Fruit fly (Drosophila melanogaster) whole organism, embryonic: Measurements from ENCODE around the gene CG13449.

Source experiments
- ATbp ChIP-seq: fragments of 200-800 bp; sonication (Bioruptor generic); optimal IDR thresholded peaks from 2 replicates; lab custom pipeline; 2017; ENCODE audit warnings: missing biosample characterization, mild to moderate bottlenecking, missing genetic modification characterization, missing genetic modification reagents
- Bdp1 ChIP-seq: fragments of 200-800 bp; sonication (Bioruptor generic); optimal IDR thresholded peaks from 3 replicates; lab custom pipeline; 2016; ENCODE audit warnings: missing biosample characterization, missing genetic modification characterization
- CG10147 ChIP-seq: fragments of 200-800 bp; sonication (Bioruptor generic); optimal IDR thresholded peaks from 2 replicates; lab custom pipeline; 2019; ENCODE audit warnings: missing biosample characterization, mild to moderate bottlenecking, missing genetic modification characterization, moderate library complexity
- CG12744 ChIP-seq: fragments of 200-800 bp; sonication (Bioruptor generic); optimal IDR thresholded peaks from 2 replicates; lab custom pipeline; 2016; ENCODE audit warnings: missing biosample characterization, missing genetic modification characterization
- CG13775 ChIP-seq: fragments of 200-800 bp; sonication (Bioruptor generic); optimal IDR thresholded peaks from 3 replicates; lab custom pipeline; 2017; ENCODE audit warnings: missing biosample characterization, mild to moderate bottlenecking, missing genetic modification characterization
- CG15601 ChIP-seq: fragments of 200-800 bp; sonication (Bioruptor generic); optimal IDR thresholded peaks from 3 replicates; lab custom pipeline; 2019; ENCODE audit warnings: missing biosample characterization, mild to moderate bottlenecking, missing genetic modification characterization, moderate library complexity
- CG2120 ChIP-seq: fragments of 200-800 bp; sonication (Bioruptor generic); optimal IDR thresholded peaks from 3 replicates; lab custom pipeline; 2016; ENCODE audit warnings: missing biosample characterization, missing genetic modification characterization
- CG32532 ChIP-seq: fragments of 200-800 bp; sonication (Bioruptor generic); IDR thresholded peaks from 2 replicates; pipeline ENCODE4 v1.3.6; 2022; ENCODE audit warnings: missing biosample characterization, missing genetic modification characterization
- CG3407 ChIP-seq: fragments of 200-800 bp; sonication (Bioruptor generic); optimal IDR thresholded peaks from 2 replicates; lab custom pipeline; 2018; ENCODE audit warnings: missing biosample characterization, mild to moderate bottlenecking, missing genetic modification characterization
- CG3847 ChIP-seq: fragments of 200-800 bp; sonication (Bioruptor generic); IDR thresholded peaks from 2 replicates; pipeline ENCODE4 v1.3.6; 2022; ENCODE audit warnings: missing biosample characterization, missing genetic modification characterization
- CG42726 ChIP-seq: fragments of 200-800 bp; sonication (Bioruptor generic); IDR thresholded peaks from 2 replicates; pipeline ENCODE4 v1.3.6; 2022; ENCODE audit warnings: missing biosample characterization, missing genetic modification characterization; ENCODE audit not compliant: partially characterized antibody
- CG4360 ChIP-seq: fragments of 200-800 bp; sonication (Bioruptor generic); IDR thresholded peaks from 2 replicates; pipeline ENCODE4 v1.3.6; 2022; ENCODE audit warnings: missing biosample characterization, missing genetic modification characterization
- CG4424 ChIP-seq: fragments of 200-800 bp; sonication (Bioruptor generic); optimal IDR thresholded peaks from 3 replicates; lab custom pipeline; 2016; ENCODE audit warnings: missing biosample characterization, missing genetic modification characterization
- CG4617 ChIP-seq: fragments of 200-800 bp; sonication (Bioruptor generic); optimal IDR thresholded peaks from 3 replicates; lab custom pipeline; 2016; ENCODE audit warnings: missing biosample characterization, missing genetic modification characterization, borderline replicate concordance
- CG4854 ChIP-seq: fragments of 200-800 bp; sonication (Bioruptor generic); optimal IDR thresholded peaks from 2 replicates; lab custom pipeline; 2016; ENCODE audit warnings: missing biosample characterization, missing genetic modification characterization, inconsistent platforms
- CG5180 ChIP-seq: fragments of 200-800 bp; sonication (Bioruptor generic); optimal IDR thresholded peaks from 3 replicates; lab custom pipeline; 2017; ENCODE audit warnings: missing biosample characterization, missing genetic modification characterization, mild to moderate bottlenecking, moderate library complexity, missing genetic modification reagents
- CG6765 ChIP-seq: fragments of 200-800 bp; sonication (Bioruptor generic); optimal IDR thresholded peaks from 3 replicates; lab custom pipeline; 2017; ENCODE audit warnings: missing biosample characterization, mild to moderate bottlenecking, missing genetic modification characterization
- CG9876 ChIP-seq: fragments of 200-800 bp; sonication (Bioruptor generic); optimal IDR thresholded peaks from 2 replicates; lab custom pipeline; 2016; ENCODE audit warnings: missing biosample characterization, missing genetic modification characterization
- Camta ChIP-seq: fragments of 200-800 bp; sonication (Bioruptor generic); optimal IDR thresholded peaks from 2 replicates; lab custom pipeline; 2016; ENCODE audit warnings: missing biosample characterization, missing genetic modification characterization
- Deaf1 ChIP-seq: fragments of 200-800 bp; optimal IDR thresholded peaks from 3 replicates; lab custom pipeline; 2019; ENCODE audit warnings: missing biosample characterization, mild to moderate bottlenecking, missing genetic modification characterization, moderate library complexity
- Dip3 ChIP-seq: fragments of 200-800 bp; sonication (Bioruptor generic); optimal IDR thresholded peaks from 3 replicates; lab custom pipeline; 2016; ENCODE audit warnings: missing biosample characterization, missing genetic modification characterization
- Dref ChIP-seq: fragments of 200-800 bp; sonication (Bioruptor generic); IDR thresholded peaks from 2 replicates; pipeline ENCODE4 v1.3.6; 2022; ENCODE audit warnings: missing biosample characterization, missing genetic modification characterization
- Elba2 ChIP-seq: fragments of 200-800 bp; sonication (Bioruptor generic); optimal IDR thresholded peaks from 3 replicates; lab custom pipeline; 2016; ENCODE audit warnings: missing biosample characterization, missing genetic modification characterization
- Fer3 ChIP-seq: fragments of 200-800 bp; sonication (Bioruptor generic); optimal IDR thresholded peaks from 2 replicates; lab custom pipeline; 2018; ENCODE audit warnings: missing biosample characterization, mild to moderate bottlenecking, missing genetic modification characterization, moderate library complexity
- Hr51 ChIP-seq, 2 experiments: fragments of 200-800 bp; sonication (Bioruptor generic); optimal IDR thresholded peaks; 2 replicates in 1 of 2; 3 replicates in 1 of 2; lab custom pipeline; 2016 to 2018; ENCODE audit warnings: missing biosample characterization in 2 of 2, missing genetic modification characterization in 2 of 2, mild to moderate bottlenecking in 1 of 2, moderate library complexity in 1 of 2
- NC2β ChIP-seq: fragments of 200-800 bp; sonication (Bioruptor generic); optimal IDR thresholded peaks from 2 replicates; lab custom pipeline; 2016; ENCODE audit warnings: missing biosample characterization, missing genetic modification characterization
- Sin3A ChIP-seq: fragments of >200 bp; optimal IDR thresholded peaks from 2 replicates; lab custom pipeline; 2018
- Six4 ChIP-seq: fragments of 200-800 bp; sonication (Bioruptor generic); optimal IDR thresholded peaks from 2 replicates; lab custom pipeline; 2016; ENCODE audit warnings: missing biosample characterization, missing genetic modification characterization
- Tbp ChIP-seq: fragments of >200 bp; optimal IDR thresholded peaks from 2 replicates; lab custom pipeline; 2018; ENCODE audit warnings: missing biosample characterization, missing genetic modification characterization
- bowl ChIP-seq: fragments of 200-800 bp; sonication (Bioruptor generic); IDR thresholded peaks from 2 replicates; pipeline ENCODE4 v1.3.6; 2022; ENCODE audit warnings: missing biosample characterization, missing genetic modification characterization
- cas ChIP-seq: fragments of 200-800 bp; sonication (Bioruptor generic); IDR thresholded peaks from 2 replicates; pipeline ENCODE4 v1.3.6; 2022; ENCODE audit warnings: missing biosample characterization, missing genetic modification characterization
- ci ChIP-seq: fragments of 200-800 bp; sonication (Bioruptor generic); IDR thresholded peaks from 3 replicates; pipeline ENCODE4 v1.3.6; 2022; ENCODE audit warnings: missing biosample characterization, missing genetic modification characterization
- en ChIP-seq: fragments of 200-800 bp; sonication (Bioruptor generic); optimal IDR thresholded peaks from 2 replicates; lab custom pipeline; 2016; ENCODE audit warnings: missing biosample characterization, missing genetic modification characterization
- exex ChIP-seq: fragments of 200-800 bp; sonication (Bioruptor generic); optimal IDR thresholded peaks from 4 replicates; lab custom pipeline; 2018; ENCODE audit warnings: missing biosample characterization, mild to moderate bottlenecking, missing genetic modification characterization, moderate library complexity
- eyg ChIP-seq: fragments of 200-800 bp; sonication (Bioruptor generic); optimal IDR thresholded peaks from 3 replicates; lab custom pipeline; 2016; ENCODE audit warnings: missing biosample characterization, missing genetic modification characterization
- grn ChIP-seq: fragments of 200-800 bp; sonication (Bioruptor generic); optimal IDR thresholded peaks from 3 replicates; lab custom pipeline; 2017; ENCODE audit warnings: missing biosample characterization, missing genetic modification characterization
- insv ChIP-seq, 2 experiments: fragments of 200-800 bp; sonication (Bioruptor generic); optimal IDR thresholded peaks; 3 replicates each; lab custom pipeline; 2016 to 2018; ENCODE audit warnings: missing biosample characterization in 2 of 2, missing genetic modification characterization in 2 of 2
- inv ChIP-seq: fragments of 200-800 bp; sonication (Bioruptor generic); IDR thresholded peaks from 2 replicates; pipeline ENCODE4 v1.3.6; 2022; ENCODE audit warnings: missing biosample characterization, missing genetic modification characterization; ENCODE audit not compliant: partially characterized antibody
- lab ChIP-seq: fragments of 200-800 bp; sonication (Bioruptor generic); optimal IDR thresholded peaks from 3 replicates; lab custom pipeline; 2017; ENCODE audit warnings: missing biosample characterization, missing genetic modification characterization, mild to moderate bottlenecking, moderate library complexity, missing genetic modification reagents
- lov ChIP-seq, 2 experiments: fragments of 200-800 bp in 1 of 2; fragments of >200 bp in 1 of 2; sonication (Bioruptor generic) in 1 of 2; IDR thresholded peaks in 1 of 2; optimal IDR thresholded peaks in 1 of 2; 2 replicates in 1 of 2; 3 replicates in 1 of 2; pipeline versions ENCODE4 v1.3.6 to Lab custom; 2017 to 2022; ENCODE audit warnings: missing biosample characterization in 1 of 2, missing genetic modification characterization in 1 of 2
- luna ChIP-seq: fragments of 200-800 bp; sonication (Bioruptor generic); optimal IDR thresholded peaks from 2 replicates; lab custom pipeline; 2016; ENCODE audit warnings: missing biosample characterization, missing genetic modification characterization
- pum ChIP-seq: fragments of 200-800 bp; sonication (Bioruptor generic); optimal IDR thresholded peaks from 2 replicates; lab custom pipeline; 2016; ENCODE audit warnings: missing biosample characterization, missing genetic modification characterization
- sc ChIP-seq, 3 experiments: fragments of >200 bp in 2 of 3; fragments of 200-800 bp in 1 of 3; sonication (Bioruptor generic) in 1 of 3; optimal IDR thresholded peaks; 2 replicates in 2 of 3; 3 replicates in 1 of 3; lab custom pipeline; 2017; ENCODE audit warnings: mild to moderate bottlenecking in 1 of 3, missing biosample characterization in 1 of 3, missing genetic modification characterization in 1 of 3, missing genetic modification reagents in 1 of 3
- sens-2 ChIP-seq: fragments of 200-800 bp; sonication (Bioruptor generic); IDR thresholded peaks from 2 replicates; pipeline ENCODE4 v1.3.6; 2022; ENCODE audit warnings: missing biosample characterization, missing genetic modification characterization
- sima ChIP-seq: fragments of 200-800 bp; sonication (Bioruptor generic); optimal IDR thresholded peaks from 2 replicates; lab custom pipeline; 2016; ENCODE audit warnings: missing biosample characterization, missing genetic modification characterization
- slou ChIP-seq: fragments of 200-800 bp; sonication (Bioruptor generic); optimal IDR thresholded peaks from 3 replicates; lab custom pipeline; 2016; ENCODE audit warnings: missing biosample characterization, missing genetic modification characterization
- vfl ChIP-seq: fragments of 200-800 bp; sonication (Bioruptor generic); optimal IDR thresholded peaks from 2 replicates; lab custom pipeline; 2016; ENCODE audit warnings: missing biosample characterization, missing genetic modification characterization
- vvl ChIP-seq: fragments of 200-800 bp; sonication (Bioruptor generic); IDR thresholded peaks from 2 replicates; pipeline ENCODE4 v1.3.6; 2022; ENCODE audit warnings: missing biosample characterization, missing genetic modification characterization

CG13449 gene

DNA sequence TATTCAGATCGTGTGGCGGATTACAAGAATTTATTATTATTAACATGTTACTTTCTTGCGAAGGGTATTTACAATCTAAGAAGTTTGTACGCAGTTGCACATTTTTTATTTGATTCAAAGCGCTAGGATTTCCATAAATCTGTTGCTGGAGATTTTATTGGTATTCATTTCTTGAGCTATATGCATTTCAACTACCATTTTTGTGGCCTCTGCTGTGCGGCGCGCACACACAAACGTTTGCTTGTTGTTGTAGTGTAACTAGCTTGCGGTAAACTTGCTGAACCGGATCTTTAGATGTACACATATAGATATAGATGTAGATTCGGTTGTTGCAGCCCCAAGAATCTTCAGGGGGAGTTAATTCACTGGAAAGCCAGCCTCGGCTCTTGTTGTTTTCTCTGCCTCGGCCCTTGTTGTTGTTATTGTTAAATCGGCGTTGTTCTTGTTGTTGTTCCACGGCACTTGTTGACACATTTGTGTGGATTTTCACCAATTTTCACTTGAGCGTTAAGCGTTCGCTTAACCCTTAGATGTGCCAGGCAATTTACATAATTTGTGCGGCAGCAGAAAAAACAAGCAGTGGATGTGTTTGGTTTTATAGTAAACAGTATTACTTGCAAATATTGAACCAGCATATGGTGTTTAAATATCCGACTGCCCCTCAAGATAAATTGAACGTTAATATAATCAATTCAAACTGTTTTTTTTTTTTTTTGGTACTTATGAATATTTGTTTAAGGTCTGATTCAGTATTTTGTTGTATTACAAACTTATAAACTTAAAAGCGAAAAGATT lies 21.6 kb downstream of the CG13449 start (continued):
- TF ChIP-seq lab (GFP tag; lab: Kevin White, UChicago) (peak; percentile 50), CG2120 (GFP tag; lab: Kevin White, UChicago) (no peak), Deaf1 (tag; lab: Kevin White, UChicago) (no peak), CG12744 (peak; percentile 22), ci (0 out of 3 replicates have a peak, but pooled peaks have one; percentile 45), CG5180 (GFP tag; lab: Kevin White, UChicago) (peak; percentile 46), exex (tag; lab: Kevin White, UChicago) (peak; percentile 19), luna (GFP tag; lab: Kevin White, UChicago) (no peak), lov (optimal IDR thresholded peaks at IDR 0.05; lab: Kevin White, UChicago) (no peak), lov (GFP tag; IDR thresholded peaks at IDR 0.05; lab: Robert Waterston, UW) (0 out of 3 replicates have a peak, but pooled peaks have one; percentile 10), vvl (GFP tag; lab: Robert Waterston, UW) (0 out of 2 replicates have a peak, but pooled peaks have one; percentile 15), Fer3 (tag; lab: Kevin White, UChicago) (peak; percentile 9), CG3407 (GFP tag; lab: Kevin White, UChicago) (no peak), cas (GFP tag; lab: Robert Waterston, UW) (no peak), sens-2 (GFP tag; lab: Robert Waterston, UW) (0 out of 2 replicates have a peak, but pooled peaks have one; percentile 15), grn (peak; percentile 24), CG3847 (GFP tag; lab: Robert Waterston, UW) (peak; percentile 9; the same call in 1 of the 2 replicates), CG4617 (no peak), CG15601 (peak; percentile 7), bowl (no peak), Camta (GFP tag; lab: Kevin White, UChicago) (no peak), ATbp (peak; percentile 58), Bdp1 (GFP tag; lab: Kevin White, UChicago) (no peak), NC2β (no peak), CG10147 (peak; percentile 9), en (GFP tag; lab: Kevin White, UChicago) (no peak), Sin3A (no peak), vfl (GFP tag; lab: Kevin White, UChicago) (no peak), inv (no peak), CG6765 (GFP tag; lab: Kevin White, UChicago) (peak; percentile 4), Tbp (GFP tag; lab: Kevin White, UChicago) (no peak), CG13775 (no peak), Dref (GFP tag; lab: Robert Waterston, UW) (no peak), CG4360 (peak; percentile 90), insv (GFP tag; optimal IDR thresholded peaks at IDR 0.05; lab: Kevin White, UChicago) (no peak), Hr51 (GFP tag; optimal IDR thresholded peaks at IDR 0.05; lab: Kevin White, UChicago) (peak in 1 of 2 experiments; percentile 17), pum (GFP tag; lab: Kevin White, UChicago) (no peak), CG4854 (GFP tag; lab: Kevin White, UChicago) (no peak), CG42726 (GFP tag; lab: Robert Waterston, UW) (no peak), sc (optimal IDR thresholded peaks at IDR 0.05; lab: Kevin White, UChicago) (no peak), sc (GFP tag; optimal IDR thresholded peaks at IDR 0.05; lab: Kevin White, UChicago) (no peak), CG9876 (GFP tag; lab: Kevin White, UChicago) (no peak), sima (no peak), Dip3 (GFP tag; lab: Kevin White, UChicago) (no peak), Six4 (GFP tag; lab: Kevin White, UChicago) (no peak), eyg (GFP tag; lab: Kevin White, UChicago) (peak; percentile 15), slou (GFP tag; lab: Kevin White, UChicago) (no peak), CG32532 (0 out of 2 replicates have a peak, but pooled peaks have one; percentile 11), Elba2 (no peak), CG4424 (GFP tag; lab: Kevin White, UChicago) (no peak)
